Fruit fly (Drosophila melanogaster) whole organism, embryonic: ENCODE data around the gene CG5139.
A peak's percentile ranks its signal among the peaks of the same experiment; 100 is the strongest.

ENCODE experiments used
- CG13287 ChIP-seq: fragments of 200-800 bp; sonication (Bioruptor generic); IDR thresholded peaks from 2 replicates; pipeline ENCODE4 v1.3.6; 2022; ENCODE audit warnings: missing biosample characterization, missing genetic modification characterization; ENCODE audit not compliant: partially characterized antibody
- CG15479 ChIP-seq: fragments of 200-800 bp; sonication (Bioruptor generic); optimal IDR thresholded peaks from 3 replicates; lab custom pipeline; 2019; ENCODE audit warnings: missing biosample characterization, mild to moderate bottlenecking, missing genetic modification characterization, moderate library complexity
- CG15601 ChIP-seq: fragments of 200-800 bp; sonication (Bioruptor generic); optimal IDR thresholded peaks from 3 replicates; lab custom pipeline; 2019; ENCODE audit warnings: missing biosample characterization, mild to moderate bottlenecking, missing genetic modification characterization, moderate library complexity
- CG6689 ChIP-seq: fragments of 200-800 bp; sonication (Bioruptor generic); IDR thresholded peaks from 2 replicates; pipeline ENCODE4 v1.3.6; 2022; ENCODE audit warnings: missing biosample characterization, missing genetic modification characterization
- CG7786 ChIP-seq: fragments of 200-800 bp; sonication (Bioruptor generic); optimal IDR thresholded peaks from 2 replicates; lab custom pipeline; 2016; ENCODE audit warnings: missing biosample characterization, missing genetic modification characterization
- D19A ChIP-seq: fragments of 200-800 bp; optimal IDR thresholded peaks from 3 replicates; lab custom pipeline; 2019; ENCODE audit warnings: missing biosample characterization, mild to moderate bottlenecking, missing genetic modification characterization, moderate library complexity
- Doc2 ChIP-seq: fragments of 200-800 bp; sonication (Bioruptor generic); IDR thresholded peaks from 2 replicates; pipeline ENCODE4 v1.3.6; 2022; ENCODE audit warnings: missing biosample characterization, missing genetic modification characterization
- Gug ChIP-seq: fragments of 200-800 bp; sonication (Bioruptor generic); IDR thresholded peaks from 4 replicates; pipeline ENCODE4 v1.3.6; 2022; ENCODE audit warnings: missing biosample characterization, missing genetic modification characterization
- Hand ChIP-seq: fragments of 200-800 bp; sonication (Bioruptor generic); optimal IDR thresholded peaks from 2 replicates; lab custom pipeline; 2017; ENCODE audit warnings: mild to moderate bottlenecking, missing biosample characterization, missing genetic modification reagents, missing genetic modification characterization
- al ChIP-seq: fragments of 200-800 bp; sonication (Bioruptor generic); IDR thresholded peaks from 2 replicates; pipeline ENCODE4 v1.3.6; 2022; ENCODE audit warnings: missing biosample characterization, missing genetic modification characterization
- chif ChIP-seq, 2 experiments: fragments of 200-800 bp; sonication (Bioruptor generic); optimal IDR thresholded peaks; 3 replicates each; lab custom pipeline; 2016; ENCODE audit warnings: missing biosample characterization in 2 of 2, missing genetic modification characterization in 2 of 2
- gro ChIP-seq: fragments of 200-800 bp; sonication (Bioruptor generic); optimal IDR thresholded peaks from 2 replicates; lab custom pipeline; 2016; ENCODE audit warnings: missing biosample characterization, missing genetic modification characterization
- gsb ChIP-seq: fragments of 200-800 bp; sonication (Bioruptor generic); IDR thresholded peaks from 2 replicates; pipeline ENCODE4 v1.3.6; 2022; ENCODE audit warnings: missing biosample characterization, missing genetic modification characterization
- hbn ChIP-seq: fragments of 200-800 bp; sonication (Bioruptor generic); IDR thresholded peaks from 2 replicates; pipeline ENCODE4 v1.3.6; 2022; ENCODE audit warnings: missing biosample characterization, missing genetic modification characterization; ENCODE audit not compliant: partially characterized antibody
- mam ChIP-seq: fragments of 200-800 bp; sonication (Bioruptor generic); optimal IDR thresholded peaks from 3 replicates; lab custom pipeline; 2016; ENCODE audit warnings: missing biosample characterization, missing genetic modification characterization
- nom ChIP-seq: fragments of 200-800 bp; sonication (Bioruptor generic); optimal IDR thresholded peaks from 2 replicates; lab custom pipeline; 2017; ENCODE audit warnings: missing biosample characterization, missing genetic modification characterization, mild to moderate bottlenecking, moderate library complexity, missing genetic modification reagents
- sna ChIP-seq: fragments of 200-800 bp; sonication (Bioruptor generic); IDR thresholded peaks from 2 replicates; pipeline ENCODE4 v1.3.6; 2022; ENCODE audit warnings: missing biosample characterization, missing genetic modification characterization; ENCODE audit not compliant: partially characterized antibody
- tgo ChIP-seq: fragments of 200-800 bp; sonication (Bioruptor generic); IDR thresholded peaks from 3 replicates; pipeline ENCODE4 v1.3.6; 2022; ENCODE audit warnings: missing biosample characterization, missing genetic modification characterization
- wek ChIP-seq: fragments of 200-800 bp; sonication (Bioruptor generic); optimal IDR thresholded peaks from 3 replicates; lab custom pipeline; 2018; ENCODE audit warnings: missing biosample characterization, mild to moderate bottlenecking, missing genetic modification characterization, moderate library complexity

The CG5139 gene

DNA sequence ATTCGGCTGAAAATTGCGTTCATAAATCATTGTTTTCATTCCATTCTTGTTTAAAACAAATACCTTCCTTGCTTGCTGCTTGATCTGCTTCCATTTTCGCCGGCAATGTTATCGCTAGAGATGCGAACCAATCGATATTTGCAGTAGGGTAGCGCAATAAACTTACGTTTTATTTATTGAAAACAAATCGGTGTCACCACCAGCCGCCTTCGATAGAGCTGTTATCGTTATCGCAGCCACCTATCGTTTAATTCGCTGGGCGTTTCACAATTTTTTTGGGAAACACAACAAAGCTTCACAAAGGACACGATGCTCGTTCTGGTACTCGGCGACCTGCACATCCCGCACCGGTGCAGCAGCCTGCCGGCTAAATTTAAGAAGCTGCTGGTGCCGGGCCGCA, 48.5 kb downstream of the CG5139 start, which contains the start of the genes Tfb4 and Vps29 (continued):
- peak; percentile 95 for TF ChIP-seq CG13287 (GFP tag; lab: Robert Waterston, UW)
- peak; percentile 60; the same call in 1 of the 4 replicates for TF ChIP-seq Gug (GFP tag; lab: Robert Waterston, UW)
- TF ChIP-seq CG15479 (GFP tag; lab: Kevin White, UChicago) = no peak
- TF ChIP-seq sna (GFP tag; lab: Robert Waterston, UW) = peak; percentile 89
- TF ChIP-seq hbn = peak; percentile 89
- no peak for TF ChIP-seq Doc2 (GFP tag; lab: Robert Waterston, UW)
- TF ChIP-seq nom (GFP tag; lab: Kevin White, UChicago) = no peak
- peak; percentile 56 for TF ChIP-seq CG7786 (GFP tag; lab: Kevin White, UChicago)
- TF ChIP-seq chif (GFP tag; optimal IDR thresholded peaks at IDR 0.05; lab: Kevin White, UChicago) = peak in 1 of 2 experiments; percentile 17
- TF ChIP-seq CG15601 (tag; lab: Kevin White, UChicago) = peak; percentile 11
- peak; percentile 18 for TF ChIP-seq gro (GFP tag; lab: Kevin White, UChicago)
- no peak for TF ChIP-seq Hand (GFP tag; lab: Kevin White, UChicago)
- peak; percentile 73 for TF ChIP-seq mam (GFP tag; lab: Kevin White, UChicago)
- TF ChIP-seq D19A (tag; lab: Kevin White, UChicago) = no peak
- TF ChIP-seq tgo = 0 out of 3 replicates have a peak, but pooled peaks have one; percentile 14
- no peak for TF ChIP-seq gsb (GFP tag; lab: Robert Waterston, UW)
- TF ChIP-seq al (GFP tag; lab: Robert Waterston, UW) = peak; percentile 38; the same call in 1 of the 2 replicates
- peak; percentile 85 for TF ChIP-seq wek (GFP tag; lab: Kevin White, UChicago)
- peak; percentile 75 for TF ChIP-seq CG6689 (GFP tag; lab: Robert Waterston, UW)
